Fruit fly (Drosophila melanogaster): ENCODE data around the gene alpha-Man-Ib.
A peak's percentile ranks its signal among the peaks of the same experiment; 100 is the strongest.

alpha-Man-Ib gene

dm6 chr3R:29087302-29087782 is 25.3 kb downstream of the alpha-Man-Ib start (continued):
- peak; percentile 53; the same call in 1 of the 3 replicates for TF ChIP-seq gce (GFP tag; IDR thresholded peaks at IDR 0.05)
- no peak for TF ChIP-seq CG6683 (GFP tag; optimal IDR thresholded peaks at IDR 0.05)
- TF ChIP-seq CG17802 (tag; optimal IDR thresholded peaks at IDR 0.05): no peak
- no peak for TF ChIP-seq CG18619 (GFP tag; optimal IDR thresholded peaks at IDR 0.05)
- peak; percentile 19 for TF ChIP-seq mirr (GFP tag; optimal IDR thresholded peaks at IDR 0.05)
- TF ChIP-seq CG10431 (GFP tag; optimal IDR thresholded peaks at IDR 0.05): peak; percentile 48
- TF ChIP-seq Trl (optimal IDR thresholded peaks at IDR 0.05): peak; percentile 79 to 83
- TF ChIP-seq Trl (GFP tag; optimal IDR thresholded peaks at IDR 0.05): no peak
- TF ChIP-seq Ets65A (GFP tag): peak; percentile 54
- TF ChIP-seq CG6254 (GFP tag; optimal IDR thresholded peaks at IDR 0.05): peak; percentile 29
- TF ChIP-seq trem (tag; optimal IDR thresholded peaks at IDR 0.05): peak; percentile 36
- TF ChIP-seq Abd-B (GFP tag; optimal IDR thresholded peaks at IDR 0.05): peak; percentile 22
- TF ChIP-seq nerfin-1 (tag; optimal IDR thresholded peaks at IDR 0.05): no peak
- peak; percentile 57 for TF ChIP-seq cg (GFP tag; optimal IDR thresholded peaks at IDR 0.05)
- TF ChIP-seq CG9437 (GFP tag; optimal IDR thresholded peaks at IDR 0.05): peak; percentile 37
- TF ChIP-seq CG2116 (GFP tag; optimal IDR thresholded peaks at IDR 0.05): peak; percentile 13
- peak; percentile 0 for TF ChIP-seq CG12659 (GFP tag; optimal IDR thresholded peaks at IDR 0.05)
- TF ChIP-seq abd-A (tag; optimal IDR thresholded peaks at IDR 0.05): peak; percentile 91

dm6 chr3R:29086896-29087295 is 25.7 kb downstream of the alpha-Man-Ib start:
- TF ChIP-seq lov (optimal IDR thresholded peaks at IDR 0.05) (no peak), lov (GFP tag; IDR thresholded peaks at IDR 0.05) (no peak), Fer3 (tag; optimal IDR thresholded peaks at IDR 0.05) (no peak), h (optimal IDR thresholded peaks at IDR 0.05) (no peak), twi (tag; optimal IDR thresholded peaks at IDR 0.05) (peak; percentile 28), salm (tag; optimal IDR thresholded peaks at IDR 0.05) (no peak), zen (tag; optimal IDR thresholded peaks at IDR 0.05) (peak; percentile 46), z (GFP tag; IDR thresholded peaks at IDR 0.05) (peak; percentile 71; the same call in 2 of the 3 replicates), CG10321 (GFP tag; IDR thresholded peaks at IDR 0.05) (peak; percentile 71), CG9215 (GFP tag; IDR thresholded peaks at IDR 0.05) (no peak), CG1832 (GFP tag; optimal IDR thresholded peaks at IDR 0.05) (peak; percentile 14), sr (GFP tag; IDR thresholded peaks at IDR 0.05) (peak; percentile 69; the same call in 2 of the 3 replicates), crol (GFP tag; IDR thresholded peaks at IDR 0.05) (no peak), Awh (GFP tag; IDR thresholded peaks at IDR 0.05) (peak; percentile 35; the same call in 1 of the 2 replicates), gsb-n (tag; optimal IDR thresholded peaks at IDR 0.05) (peak; percentile 60), CG32767 (GFP tag; IDR thresholded peaks at IDR 0.05) (0 out of 2 replicates have a peak, but pooled peaks have one; percentile 37), CG17385 (GFP tag; optimal IDR thresholded peaks at IDR 0.05) (peak; percentile 78), GATAe (GFP tag; conservative IDR thresholded peaks at IDR 0.05) (no peak), CG2116 (GFP tag; optimal IDR thresholded peaks at IDR 0.05) (no peak), chinmo (GFP tag; IDR thresholded peaks at IDR 0.05; ENCODE audit: partially characterized antibody) (peak; percentile 51; the same call in 1 of the 4 replicates), Pdp1 (GFP tag; optimal IDR thresholded peaks at IDR 0.05) (peak in 1 of 2 experiments; percentile 19), insv (GFP tag; optimal IDR thresholded peaks at IDR 0.05) (no peak), D (optimal IDR thresholded peaks at IDR 0.05) (peak; percentile 35), D (GFP tag; optimal IDR thresholded peaks at IDR 0.05) (no peak), cg (GFP tag; optimal IDR thresholded peaks at IDR 0.05) (peak; percentile 72), Atf-2 (GFP tag; optimal IDR thresholded peaks at IDR 0.05) (no peak), tll (GFP tag; optimal IDR thresholded peaks at IDR 0.05) (peak in 1 of 2 experiments; percentile 59), Hand (GFP tag; optimal IDR thresholded peaks at IDR 0.05) (no peak), Gsc (GFP tag; IDR thresholded peaks at IDR 0.05) (no peak), Elba2 (GFP tag; optimal IDR thresholded peaks at IDR 0.05) (no peak), scrt (GFP tag; optimal IDR thresholded peaks at IDR 0.05) (no peak), otp (GFP tag; IDR thresholded peaks at IDR 0.05) (peak; percentile 20; the same call in 1 of the 3 replicates), kah (GFP tag; optimal IDR thresholded peaks at IDR 0.05) (peak; percentile 6), HLHmδ (GFP tag; optimal IDR thresholded peaks at IDR 0.05) (peak; percentile 36)
